Fruit fly (Drosophila melanogaster) whole organism, embryonic: ENCODE results near the gene Gclm.

ENCODE experiments used
- Aef1 ChIP-seq: fragments of 200-800 bp; sonication (Bioruptor generic); IDR thresholded peaks from 3 replicates; pipeline ENCODE4 v1.3.6; 2022; ENCODE audit warnings: missing biosample characterization, missing genetic modification characterization
- BtbVII ChIP-seq: fragments of 200-800 bp; sonication (Bioruptor generic); optimal IDR thresholded peaks from 3 replicates; lab custom pipeline; 2017; ENCODE audit warnings: missing biosample characterization, mild to moderate bottlenecking, missing genetic modification characterization
- CG10267 ChIP-seq: fragments of 200-800 bp; sonication (Bioruptor generic); optimal IDR thresholded peaks from 2 replicates; lab custom pipeline; 2018; ENCODE audit warnings: missing biosample characterization, mild to moderate bottlenecking, missing genetic modification characterization, moderate library complexity
- CG10462 ChIP-seq: fragments of 200-800 bp; sonication (Bioruptor generic); optimal IDR thresholded peaks from 2 replicates; lab custom pipeline; 2016; ENCODE audit warnings: missing biosample characterization, missing genetic modification characterization
- CG11247 ChIP-seq: fragments of 200-800 bp; sonication (Bioruptor generic); IDR thresholded peaks from 2 replicates; pipeline ENCODE4 v1.3.6; 2022; ENCODE audit warnings: missing biosample characterization, missing genetic modification characterization
- CG11398 ChIP-seq: fragments of 200-800 bp; sonication (Bioruptor generic); optimal IDR thresholded peaks from 2 replicates; lab custom pipeline; 2016; ENCODE audit warnings: missing biosample characterization, missing genetic modification characterization
- CG13624 ChIP-seq: fragments of 200-800 bp; sonication (Bioruptor generic); optimal IDR thresholded peaks from 2 replicates; lab custom pipeline; 2016; ENCODE audit warnings: missing biosample characterization, missing genetic modification characterization
- CG1529 ChIP-seq: fragments of 200-800 bp; sonication (Bioruptor generic); optimal IDR thresholded peaks from 3 replicates; lab custom pipeline; 2018; ENCODE audit warnings: missing biosample characterization, missing genetic modification characterization
- CG1603 ChIP-seq: fragments of 200-800 bp; sonication (Bioruptor generic); optimal IDR thresholded peaks from 2 replicates; lab custom pipeline; 2019; ENCODE audit warnings: missing biosample characterization, mild to moderate bottlenecking, missing genetic modification characterization, moderate library complexity
- CG16815 ChIP-seq: fragments of 200-800 bp; sonication (Bioruptor generic); optimal IDR thresholded peaks from 3 replicates; lab custom pipeline; 2017; ENCODE audit warnings: missing biosample characterization, mild to moderate bottlenecking, missing genetic modification characterization
- CG1792 ChIP-seq: fragments of 200-800 bp; sonication (Bioruptor generic); optimal IDR thresholded peaks from 2 replicates; lab custom pipeline; 2016; ENCODE audit warnings: missing biosample characterization, missing genetic modification characterization
- CG30403 ChIP-seq: fragments of 200-800 bp; sonication (Bioruptor generic); optimal IDR thresholded peaks from 3 replicates; lab custom pipeline; 2016; ENCODE audit warnings: missing biosample characterization, missing genetic modification characterization
- CG32772 ChIP-seq: fragments of 200-800 bp; sonication (Bioruptor generic); IDR thresholded peaks from 2 replicates; pipeline ENCODE4 v1.3.6; 2022; ENCODE audit warnings: missing biosample characterization, missing genetic modification characterization
- CG6683 ChIP-seq: fragments of 200-800 bp; sonication (Bioruptor generic); optimal IDR thresholded peaks from 2 replicates; lab custom pipeline; 2017; ENCODE audit warnings: missing biosample characterization, mild to moderate bottlenecking, missing genetic modification characterization, missing genetic modification reagents
- CG7987 ChIP-seq: fragments of 200-800 bp; sonication (Bioruptor generic); optimal IDR thresholded peaks from 2 replicates; lab custom pipeline; 2018; ENCODE audit warnings: missing biosample characterization, mild to moderate bottlenecking, missing genetic modification characterization, moderate library complexity
- CG9609 ChIP-seq: fragments of 200-800 bp; sonication (Bioruptor generic); optimal IDR thresholded peaks from 3 replicates; lab custom pipeline; 2016; ENCODE audit warnings: missing biosample characterization, missing genetic modification characterization
- CG9876 ChIP-seq: fragments of 200-800 bp; sonication (Bioruptor generic); optimal IDR thresholded peaks from 2 replicates; lab custom pipeline; 2016; ENCODE audit warnings: missing biosample characterization, missing genetic modification characterization
- D19A ChIP-seq: fragments of 200-800 bp; optimal IDR thresholded peaks from 3 replicates; lab custom pipeline; 2019; ENCODE audit warnings: missing biosample characterization, mild to moderate bottlenecking, missing genetic modification characterization, moderate library complexity
- HLH3B ChIP-seq: fragments of 200-800 bp; sonication (Bioruptor generic); IDR thresholded peaks from 2 replicates; pipeline ENCODE4 v1.3.6; 2022; ENCODE audit warnings: missing biosample characterization, missing genetic modification characterization
- Hmr ChIP-seq: fragments of 200-800 bp; sonication (Bioruptor generic); optimal IDR thresholded peaks from 3 replicates; lab custom pipeline; 2017; ENCODE audit warnings: mild to moderate bottlenecking, missing biosample characterization, missing genetic modification reagents, missing genetic modification characterization
- Lim3 ChIP-seq: fragments of 200-800 bp; sonication (Bioruptor generic); IDR thresholded peaks from 2 replicates; pipeline ENCODE4 v1.3.6; 2022; ENCODE audit warnings: missing biosample characterization, missing genetic modification characterization
- Med ChIP-seq: fragments of 200-800 bp; sonication (Bioruptor generic); peaks from one replicate; lab custom pipeline; 2016; ENCODE audit warnings: missing biosample characterization, missing genetic modification characterization, mild to moderate bottlenecking, inconsistent platforms, moderate library complexity
- Mes4 ChIP-seq: fragments of 200-800 bp; sonication (Bioruptor generic); optimal IDR thresholded peaks from 2 replicates; lab custom pipeline; 2016; ENCODE audit warnings: missing biosample characterization, missing genetic modification characterization
- NFAT ChIP-seq: fragments of 200-800 bp; sonication (Bioruptor generic); IDR thresholded peaks from 2 replicates; pipeline ENCODE4 v1.3.6; 2022; ENCODE audit warnings: missing biosample characterization, missing genetic modification characterization
- Neu2 ChIP-seq: fragments of 200-800 bp; sonication (Bioruptor generic); optimal IDR thresholded peaks from 3 replicates; lab custom pipeline; 2016; ENCODE audit warnings: missing biosample characterization, missing genetic modification characterization, borderline replicate concordance
- Oaz ChIP-seq: fragments of 200-800 bp; sonication (Bioruptor generic); IDR thresholded peaks from 2 replicates; pipeline ENCODE4 v1.3.6; 2022; ENCODE audit warnings: missing biosample characterization, missing genetic modification characterization
- Pdp1 ChIP-seq, 2 experiments: fragments of 200-800 bp; sonication (Bioruptor generic); optimal IDR thresholded peaks; 3 replicates each; lab custom pipeline; 2016; ENCODE audit warnings: missing biosample characterization in 2 of 2, missing genetic modification characterization in 2 of 2, mild to moderate bottlenecking in 1 of 2, moderate library complexity in 1 of 2
- Rfx ChIP-seq: fragments of 200-800 bp; sonication (Bioruptor generic); IDR thresholded peaks from 2 replicates; pipeline ENCODE4 v1.3.6; 2022; ENCODE audit warnings: missing biosample characterization, missing genetic modification characterization
- Tbp ChIP-seq: fragments of >200 bp; optimal IDR thresholded peaks from 2 replicates; lab custom pipeline; 2018; ENCODE audit warnings: missing biosample characterization, missing genetic modification characterization
- Trl ChIP-seq, 3 experiments: fragments of >200 bp in 2 of 3; fragments of 200-800 bp in 1 of 3; sonication (Bioruptor generic) in 1 of 3; optimal IDR thresholded peaks; 2 replicates in 1 of 3; 3 replicates in 2 of 3; lab custom pipeline; 2016 to 2017; ENCODE audit warnings: missing biosample characterization in 1 of 3, missing genetic modification characterization in 1 of 3
- YL-1 ChIP-seq: fragments of 200-800 bp; sonication (Bioruptor generic); optimal IDR thresholded peaks from 3 replicates; lab custom pipeline; 2017; ENCODE audit warnings: missing biosample characterization, mild to moderate bottlenecking, missing genetic modification characterization
- ash1 ChIP-seq: fragments of 200-800 bp; sonication (Bioruptor generic); optimal IDR thresholded peaks from 2 replicates; lab custom pipeline; 2018; ENCODE audit warnings: missing biosample characterization, mild to moderate bottlenecking, missing genetic modification characterization
- cg ChIP-seq: fragments of 200-800 bp; sonication (Bioruptor generic); optimal IDR thresholded peaks from 3 replicates; lab custom pipeline; 2019; ENCODE audit warnings: missing biosample characterization, mild to moderate bottlenecking, missing genetic modification characterization, moderate library complexity
- dysf ChIP-seq: fragments of 200-800 bp; sonication (Bioruptor generic); IDR thresholded peaks from 3 replicates; pipeline ENCODE4 v1.3.6; 2022; ENCODE audit warnings: missing biosample characterization, missing genetic modification characterization
- eve ChIP-seq, 2 experiments: fragments of >200 bp; optimal IDR thresholded peaks; 2 replicates each; lab custom pipeline; 2017; ENCODE audit warnings: missing biosample characterization in 2 of 2, missing genetic modification characterization in 2 of 2
- fd102C ChIP-seq: fragments of 200-800 bp; sonication (Bioruptor generic); optimal IDR thresholded peaks from 2 replicates; lab custom pipeline; 2018; ENCODE audit warnings: missing biosample characterization, mild to moderate bottlenecking, missing genetic modification characterization, moderate library complexity
- fu2 ChIP-seq: fragments of 200-800 bp; sonication (Bioruptor generic); optimal IDR thresholded peaks from 2 replicates; lab custom pipeline; 2016; ENCODE audit warnings: missing biosample characterization, missing genetic modification characterization
- hbn ChIP-seq: fragments of 200-800 bp; sonication (Bioruptor generic); IDR thresholded peaks from 2 replicates; pipeline ENCODE4 v1.3.6; 2022; ENCODE audit warnings: missing biosample characterization, missing genetic modification characterization; ENCODE audit not compliant: partially characterized antibody
- hth ChIP-seq: fragments of >200 bp; optimal IDR thresholded peaks from 2 replicates; lab custom pipeline; 2017; ENCODE audit warnings: inconsistent platforms
- klu ChIP-seq: fragments of 200-800 bp; sonication (Bioruptor generic); IDR thresholded peaks from 2 replicates; pipeline ENCODE4 v1.3.6; 2022; ENCODE audit warnings: missing biosample characterization, missing genetic modification characterization
- lmd ChIP-seq: fragments of 200-800 bp; sonication (Bioruptor generic); IDR thresholded peaks from 2 replicates; pipeline ENCODE4 v1.3.6; 2022; ENCODE audit warnings: missing biosample characterization, missing genetic modification characterization
- pfk ChIP-seq: fragments of 200-800 bp; sonication (Bioruptor generic); optimal IDR thresholded peaks from 2 replicates; lab custom pipeline; 2018; ENCODE audit warnings: missing biosample characterization, mild to moderate bottlenecking, missing genetic modification characterization, moderate library complexity
- row ChIP-seq: fragments of 200-800 bp; sonication (Bioruptor generic); IDR thresholded peaks from 3 replicates; pipeline ENCODE4 v1.3.6; 2022; ENCODE audit warnings: missing biosample characterization, missing genetic modification characterization
- sd ChIP-seq: fragments of 200-800 bp; sonication (Bioruptor generic); optimal IDR thresholded peaks from 3 replicates; lab custom pipeline; 2018; ENCODE audit warnings: missing biosample characterization, mild to moderate bottlenecking, missing genetic modification characterization, moderate library complexity
- sob ChIP-seq: fragments of 200-800 bp; sonication (Bioruptor generic); IDR thresholded peaks from 2 replicates; pipeline ENCODE4 v1.3.6; 2022; ENCODE audit warnings: missing biosample characterization, missing genetic modification characterization
- tna ChIP-seq: fragments of 200-800 bp; sonication (Bioruptor generic); IDR thresholded peaks from 2 replicates; pipeline ENCODE4 v1.3.6; 2022; ENCODE audit warnings: missing biosample characterization, missing genetic modification characterization; ENCODE audit not compliant: partially characterized antibody
- zfh2 ChIP-seq: fragments of 200-800 bp; sonication (Bioruptor generic); optimal IDR thresholded peaks from 2 replicates; lab custom pipeline; 2016; ENCODE audit warnings: missing biosample characterization, missing genetic modification characterization

The Gclm gene

dm6 chr3R:22686336-22686874 lies at the start of gene Gclm, which contains the start of gene CG17625 (continued):
- peak; percentile 35; the same call in 1 of the 2 replicates for TF ChIP-seq Oaz
- peak; percentile 64 for TF ChIP-seq YL-1 (GFP tag; lab: Kevin White, UChicago)
- TF ChIP-seq zfh2 = peak; percentile 49
- TF ChIP-seq CG9609 (GFP tag; lab: Kevin White, UChicago) = peak; percentile 8
- TF ChIP-seq CG11398 = no peak
- TF ChIP-seq CG9876 = no peak
- peak; percentile 90 for TF ChIP-seq CG10267 (tag; lab: Kevin White, UChicago)
- no peak for TF ChIP-seq CG11247 (GFP tag; lab: Robert Waterston, UW)
- TF ChIP-seq CG10462 (GFP tag; lab: Kevin White, UChicago) = peak; percentile 18
- no peak for TF ChIP-seq eve (GFP tag; optimal IDR thresholded peaks at IDR 0.05; lab: Kevin White, UChicago)
- peak; percentile 61 for TF ChIP-seq hbn
- peak; percentile 92 for TF ChIP-seq Med (GFP tag; lab: Kevin White, UChicago)
- peak; percentile 38 for TF ChIP-seq CG7987 (GFP tag; lab: Kevin White, UChicago)
- TF ChIP-seq CG13624 = peak; percentile 26

- TF ChIP-seq CG16815 = no peak
- no peak for TF ChIP-seq zfh2
- TF ChIP-seq Tbp = no peak
- no peak for TF ChIP-seq Lim3 (GFP tag; lab: Robert Waterston, UW)
- no peak for TF ChIP-seq Mes4
- no peak for TF ChIP-seq HLH3B
- no peak for TF ChIP-seq hth (lab: Kevin White, UChicago)
- no peak for TF ChIP-seq fu2 (GFP tag; lab: Kevin White, UChicago)
- TF ChIP-seq, all 482 proteins: peak for 0
Observed at dm6 chr3R:22733751-22734150, 47.4 kb upstream of the Gclm start, which contains the start of gene Takl2. Takl2 (minus strand) TSS chr3R:22733851.

- TF ChIP-seq CG10462 (GFP tag; lab: Kevin White, UChicago) (no peak), cg (GFP tag; lab: Kevin White, UChicago) (peak; percentile 53), CG1529 (GFP tag; lab: Kevin White, UChicago) (no peak), tna (0 out of 2 replicates have a peak, but pooled peaks have one; percentile 17), Trl (optimal IDR thresholded peaks at IDR 0.05; lab: Kevin White, UChicago) (peak; percentile 58 to 66), Trl (GFP tag; optimal IDR thresholded peaks at IDR 0.05; lab: Kevin White, UChicago) (no peak), pfk (GFP tag; lab: Kevin White, UChicago) (no peak)
Observed at dm6 chr3R:22732995-22733394, 46.7 kb upstream of the Gclm start.

dm6 chr3R:22727857-22728256 lies 41.5 kb upstream of the Gclm start:
- TF ChIP-seq D19A (tag; lab: Kevin White, UChicago) = peak; percentile 86
- no peak for TF ChIP-seq fd102C (GFP tag; lab: Kevin White, UChicago)
- TF ChIP-seq sd (tag; lab: Kevin White, UChicago) = peak; percentile 17
- peak; percentile 53 for TF ChIP-seq Rfx (GFP tag; lab: Robert Waterston, UW)
- TF ChIP-seq Aef1 (GFP tag; lab: Robert Waterston, UW) = no peak
- peak; percentile 30 for TF ChIP-seq CG1603 (tag; lab: Kevin White, UChicago)
- no peak for TF ChIP-seq CG1792
- TF ChIP-seq CG30403 (GFP tag; lab: Kevin White, UChicago) = peak; percentile 14
- TF ChIP-seq klu (GFP tag; lab: Robert Waterston, UW) = peak; percentile 42; the same call in 1 of the 2 replicates
- TF ChIP-seq lmd (GFP tag; lab: Robert Waterston, UW) = peak; percentile 37
- no peak for TF ChIP-seq ash1 (GFP tag; lab: Kevin White, UChicago)
- peak; percentile 3 for TF ChIP-seq Hmr (GFP tag; lab: Kevin White, UChicago)
- TF ChIP-seq CG6683 (GFP tag; lab: Kevin White, UChicago) = no peak
- TF ChIP-seq NFAT (GFP tag; lab: Robert Waterston, UW) = 0 out of 2 replicates have a peak, but pooled peaks have one; percentile 23
- peak; percentile 46; the same call in 1 of the 3 replicates for TF ChIP-seq dysf
- 0 out of 2 replicates have a peak, but pooled peaks have one; percentile 27 for TF ChIP-seq CG11247 (GFP tag; lab: Robert Waterston, UW)
- no peak for TF ChIP-seq Neu2 (GFP tag; lab: Kevin White, UChicago)
- 0 out of 2 replicates have a peak, but pooled peaks have one; percentile 7 for TF ChIP-seq CG32772
- TF ChIP-seq Pdp1 (GFP tag; optimal IDR thresholded peaks at IDR 0.05; lab: Kevin White, UChicago) = peak in 1 of 2 experiments; percentile 9
- TF ChIP-seq BtbVII = no peak
- 0 out of 2 replicates have a peak, but pooled peaks have one; percentile 22 for TF ChIP-seq sob (GFP tag; lab: Robert Waterston, UW)
- TF ChIP-seq row = 0 out of 3 replicates have a peak, but pooled peaks have one; percentile 13
